Worm (Caenorhabditis elegans) whole organism, midembryonic: ENCODE data around the gene epg-5.

Experiments used
- T22C8.4 ChIP-seq: fragments of 200-800 bp; sonication (Bioruptor generic); IDR thresholded peaks from 2 replicates; pipeline ENCODE4 v1.3.6; 2022; ENCODE audit warnings: missing genetic modification characterization, missing compliant biosample characterization
- cog-1 ChIP-seq: sonication (generic microtip); optimal IDR thresholded peaks from 2 replicates; lab custom pipeline; 2016; ENCODE audit warnings: missing genetic modification characterization, missing compliant biosample characterization
- flt-1 ChIP-seq: fragments of 200-800 bp; sonication (Bioruptor generic); IDR thresholded peaks from 2 replicates; pipeline ENCODE4 v1.3.6; 2022; ENCODE audit warnings: missing genetic modification characterization, missing compliant biosample characterization
- klf-2 ChIP-seq: fragments of 200-800 bp; sonication (Bioruptor generic); conservative IDR thresholded peaks from 2 replicates; pipeline ENCODE4 v1.3.6; 2022; ENCODE audit warnings: missing genetic modification reagents, missing genetic modification characterization, missing compliant biosample characterization
- med-1 ChIP-seq: sonication (generic microtip); optimal IDR thresholded peaks from 2 replicates; lab custom pipeline; 2017; ENCODE audit warnings: missing genetic modification characterization, mild to moderate bottlenecking, missing compliant biosample characterization, antibody characterized with exemption, missing genetic modification reagents; ENCODE audit not compliant: insufficient read depth
- ref-1 ChIP-seq: fragments of 200-800 bp; sonication (Bioruptor generic); conservative IDR thresholded peaks from 2 replicates; pipeline ENCODE4 v1.3.6; 2022; ENCODE audit warnings: missing genetic modification reagents, missing genetic modification characterization, missing compliant biosample characterization
- tab-1 ChIP-seq: fragments of 200-800 bp; sonication (Bioruptor generic); IDR thresholded peaks from 2 replicates; pipeline ENCODE4 v1.3.6; 2022; ENCODE audit warnings: missing genetic modification characterization, missing compliant biosample characterization
- ztf-23 ChIP-seq: fragments of 200-800 bp; sonication (Bioruptor generic); IDR thresholded peaks from 2 replicates; pipeline ENCODE4 v1.3.6; 2022; ENCODE audit warnings: missing genetic modification reagents, missing genetic modification characterization, missing compliant biosample characterization
- ztf-29 ChIP-seq: fragments of 200-800 bp; sonication (Bioruptor generic); IDR thresholded peaks from 2 replicates; pipeline ENCODE4 v1.3.6; 2022; ENCODE audit warnings: missing genetic modification reagents, missing genetic modification characterization, missing compliant biosample characterization

Gene epg-5

DNA sequence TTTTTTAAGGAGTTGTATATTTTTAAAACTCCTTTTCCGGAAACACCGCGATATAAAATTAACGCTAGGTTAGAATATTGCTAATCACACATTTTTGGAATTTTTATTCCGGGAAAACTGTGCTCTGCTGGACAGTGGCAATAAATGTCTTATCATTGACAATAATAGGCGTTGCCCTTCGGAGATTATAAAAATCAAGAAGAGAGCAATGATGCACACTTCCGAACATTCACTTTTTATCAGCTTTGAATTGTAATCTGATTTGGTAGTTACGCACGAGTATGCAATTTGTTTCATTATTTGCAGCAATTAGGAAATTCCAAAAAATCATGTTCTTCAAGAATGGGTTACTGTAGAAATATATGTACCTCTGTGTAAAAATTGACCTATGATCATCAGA is 7.0 kb upstream of the epg-5 start:
- TF ChIP-seq klf-2 (GFP tag; lab: Robert Waterston, UW) (no peak), ztf-29 (GFP tag; lab: Robert Waterston, UW) (no peak)

DNA sequence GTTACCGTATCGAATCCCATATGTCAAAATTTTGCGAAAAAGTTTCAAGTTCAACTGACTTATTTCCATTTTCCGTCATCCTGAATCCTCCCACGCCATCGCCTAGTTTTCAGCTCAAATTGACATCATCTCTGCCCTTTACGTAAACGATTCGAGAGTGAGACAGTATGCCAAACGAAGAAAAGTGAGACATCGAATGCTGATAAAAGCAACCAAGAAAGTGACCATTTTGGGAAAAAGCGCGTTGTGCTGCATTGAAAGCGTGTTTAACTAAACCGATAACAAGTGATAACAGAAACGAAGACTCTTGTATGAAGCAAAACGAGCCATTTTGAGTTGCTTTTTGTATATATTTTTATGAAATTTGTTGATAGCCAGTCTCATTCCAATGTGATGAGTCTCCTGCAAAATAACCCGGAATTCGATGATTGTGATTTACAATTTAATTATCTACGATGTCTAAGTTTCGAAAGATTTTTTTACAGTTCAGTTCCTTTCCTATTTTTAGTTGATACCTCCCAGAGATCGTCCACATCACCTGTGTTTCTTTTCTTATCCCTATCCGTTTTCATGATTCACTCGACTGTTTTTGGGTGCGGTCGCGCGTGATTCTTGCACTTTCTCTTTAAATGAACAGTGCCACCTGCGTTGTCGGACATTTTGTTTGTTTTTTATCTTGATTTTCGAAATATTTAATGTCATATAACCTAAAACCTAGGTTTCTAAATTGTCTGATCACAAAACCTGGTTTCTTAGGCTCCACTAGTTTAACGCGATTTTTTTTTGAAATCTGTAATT is 6.3 kb upstream of the epg-5 start:
- TF ChIP-seq ztf-23 (GFP tag; lab: Robert Waterston, UW): no peak
- no peak for TF ChIP-seq med-1 (GFP tag; lab: Kevin White, UChicago)
- TF ChIP-seq ztf-29 (GFP tag; lab: Robert Waterston, UW): no peak
- TF ChIP-seq klf-2 (GFP tag; lab: Robert Waterston, UW): no peak
- no peak for TF ChIP-seq tab-1 (GFP tag; lab: Robert Waterston, UW)
- no peak for TF ChIP-seq cog-1 (tag; lab: Kevin White, UChicago)
- TF ChIP-seq T22C8.4 (GFP tag; lab: Robert Waterston, UW): no peak
- TF ChIP-seq ref-1 (GFP tag; lab: Robert Waterston, UW): no peak
- TF ChIP-seq flt-1: no peak

DNA sequence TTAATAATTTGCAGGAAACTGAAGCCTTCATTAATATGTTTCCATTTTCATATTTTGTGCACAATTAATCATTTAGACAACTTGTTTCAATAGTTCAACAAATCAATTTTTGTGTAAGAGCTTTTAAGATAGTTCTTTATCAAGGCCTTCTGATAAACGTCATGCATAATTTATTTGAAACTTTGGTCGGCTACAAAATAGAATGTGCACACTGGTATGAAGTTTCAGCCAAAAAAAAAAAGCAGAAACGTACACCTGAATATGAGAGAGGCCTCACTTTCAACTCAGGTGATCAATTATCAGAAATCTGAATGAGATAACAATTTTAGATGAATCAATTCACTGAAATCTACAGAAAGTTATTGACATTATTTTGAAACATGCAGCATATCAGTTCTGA is 5.3 kb upstream of the epg-5 start:
- TF ChIP-seq med-1 (GFP tag; lab: Kevin White, UChicago) (no peak), klf-2 (GFP tag; lab: Robert Waterston, UW) (no peak), tab-1 (GFP tag; lab: Robert Waterston, UW) (no peak), flt-1 (no peak), ztf-23 (GFP tag; lab: Robert Waterston, UW) (no peak), ref-1 (GFP tag; lab: Robert Waterston, UW) (no peak), ztf-29 (GFP tag; lab: Robert Waterston, UW) (no peak), cog-1 (tag; lab: Kevin White, UChicago) (no peak), T22C8.4 (GFP tag; lab: Robert Waterston, UW) (no peak)

DNA sequence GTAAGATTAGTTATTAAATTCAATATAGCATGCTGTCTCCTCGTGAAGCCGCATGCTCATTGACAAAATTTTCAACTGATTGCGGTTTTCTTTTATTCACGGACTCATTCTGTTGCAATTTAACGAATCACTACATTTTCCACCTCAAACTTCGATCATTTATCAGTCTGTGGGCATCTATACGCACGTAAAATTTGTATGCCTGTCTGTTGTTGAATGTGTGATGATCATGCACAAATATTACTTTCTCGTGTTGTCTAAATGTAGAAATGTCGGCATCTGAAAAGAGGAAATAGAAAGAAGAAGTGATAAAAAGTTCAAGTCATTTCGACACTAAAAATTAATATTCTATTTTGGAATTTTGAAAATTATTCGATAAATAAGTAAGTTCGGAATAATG is 3.4 kb upstream of the epg-5 start:
- no peak for TF ChIP-seq cog-1 (tag; lab: Kevin White, UChicago)
- no peak for TF ChIP-seq klf-2 (GFP tag; lab: Robert Waterston, UW)

DNA sequence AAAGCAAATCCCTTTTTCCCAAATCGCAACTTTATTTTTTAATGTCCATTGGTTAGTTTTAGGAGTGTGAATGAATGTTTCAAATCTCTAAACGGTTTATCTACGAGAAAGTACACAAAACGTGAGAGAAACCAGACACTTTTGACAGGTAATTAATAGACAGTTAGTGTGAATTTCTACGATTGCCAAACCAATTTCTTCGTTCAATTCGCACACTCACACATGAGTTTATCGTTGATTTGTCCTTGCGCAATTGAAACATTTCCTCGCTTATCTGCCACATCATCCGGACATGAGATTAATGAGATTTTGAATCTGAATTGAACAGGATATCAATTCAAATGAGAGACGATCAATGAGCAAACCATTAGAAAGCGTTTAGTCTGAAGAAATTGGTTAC is 1.1 kb upstream of the epg-5 start:
- no peak for TF ChIP-seq ztf-29 (GFP tag; lab: Robert Waterston, UW)
- no peak for TF ChIP-seq ztf-23 (GFP tag; lab: Robert Waterston, UW)
- TF ChIP-seq tab-1 (GFP tag; lab: Robert Waterston, UW): no peak
- TF ChIP-seq klf-2 (GFP tag; lab: Robert Waterston, UW): no peak
- TF ChIP-seq med-1 (GFP tag; lab: Kevin White, UChicago): no peak

DNA sequence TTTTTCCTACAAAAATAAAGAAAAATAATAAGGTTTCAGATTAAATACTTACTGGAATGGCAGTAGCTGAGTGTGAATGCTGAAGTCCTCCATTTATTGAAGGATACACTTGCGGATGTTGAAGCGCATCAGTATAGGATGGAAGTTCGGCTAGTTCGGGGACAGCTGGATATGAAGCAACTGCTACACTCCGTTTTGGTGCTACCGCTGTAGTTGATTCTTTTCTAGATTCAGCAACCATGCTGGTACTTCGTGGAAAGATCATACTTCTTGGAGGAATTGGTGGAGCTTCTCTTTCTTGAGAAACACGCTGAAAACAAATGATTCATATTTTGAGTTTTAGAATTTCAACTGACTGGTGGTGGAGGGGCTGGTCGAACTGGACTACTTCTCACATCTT is 539 bp downstream of the epg-5 start:
- no peak for TF ChIP-seq T22C8.4 (GFP tag; lab: Robert Waterston, UW)
- TF ChIP-seq ztf-29 (GFP tag; lab: Robert Waterston, UW): no peak

DNA sequence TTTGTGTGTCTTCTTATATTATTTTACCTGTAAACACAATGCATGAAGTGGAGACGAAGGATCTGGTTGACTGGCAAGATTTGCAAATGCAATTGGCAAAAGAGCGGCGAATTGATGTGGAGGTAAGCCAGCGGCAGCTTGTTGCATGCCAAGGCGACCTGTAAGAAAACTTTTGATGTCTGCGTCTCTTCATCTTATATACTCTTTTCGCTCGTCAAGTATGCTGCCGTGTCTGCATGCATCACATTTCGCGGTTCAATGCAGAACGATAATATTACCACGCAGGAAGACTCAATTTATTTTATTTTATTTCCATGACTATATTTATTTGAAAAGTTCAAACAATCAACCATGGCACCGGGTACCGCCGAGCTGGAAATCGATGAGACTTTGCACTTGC is 8.2 kb downstream of the epg-5 start, which contains the start of gene vps-33.2:
vps-33.2 (plus strand) TSS at position 244 of the 400 bp plus-strand sequence.
- TF ChIP-seq T22C8.4 (GFP tag; lab: Robert Waterston, UW) (no peak), ztf-23 (GFP tag; lab: Robert Waterston, UW) (peak; percentile 75)

DNA sequence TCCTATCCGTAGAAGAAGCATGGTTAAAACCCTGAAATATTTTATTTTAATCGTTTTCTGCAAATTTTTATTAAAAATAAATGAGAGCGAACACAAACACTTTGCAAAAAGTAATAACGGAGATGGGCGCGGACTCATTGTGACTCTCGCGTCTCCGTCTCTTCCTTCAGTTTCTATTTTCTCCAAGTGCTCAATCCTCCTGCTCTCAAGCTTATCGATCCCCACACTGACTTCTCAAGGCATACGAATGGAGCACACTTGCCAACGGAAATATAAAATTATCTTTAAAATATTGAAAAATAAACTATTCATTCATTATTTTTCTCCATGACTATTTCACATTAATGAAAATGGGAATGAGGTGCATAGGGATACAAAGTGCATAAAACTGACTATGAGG is 11.1 kb downstream of the epg-5 start, which contains the start of gene dnj-8:
dnj-8 (minus strand) TSS at position 31 of the 400 bp plus-strand sequence.
- TF ChIP-seq ztf-29 (GFP tag; lab: Robert Waterston, UW) (no peak), tab-1 (GFP tag; lab: Robert Waterston, UW) (no peak), med-1 (GFP tag; lab: Kevin White, UChicago) (no peak), T22C8.4 (GFP tag; lab: Robert Waterston, UW) (no peak), flt-1 (no peak), ztf-23 (GFP tag; lab: Robert Waterston, UW) (peak; percentile 43; the same call in 1 of the 2 replicates), cog-1 (tag; lab: Kevin White, UChicago) (no peak)

DNA sequence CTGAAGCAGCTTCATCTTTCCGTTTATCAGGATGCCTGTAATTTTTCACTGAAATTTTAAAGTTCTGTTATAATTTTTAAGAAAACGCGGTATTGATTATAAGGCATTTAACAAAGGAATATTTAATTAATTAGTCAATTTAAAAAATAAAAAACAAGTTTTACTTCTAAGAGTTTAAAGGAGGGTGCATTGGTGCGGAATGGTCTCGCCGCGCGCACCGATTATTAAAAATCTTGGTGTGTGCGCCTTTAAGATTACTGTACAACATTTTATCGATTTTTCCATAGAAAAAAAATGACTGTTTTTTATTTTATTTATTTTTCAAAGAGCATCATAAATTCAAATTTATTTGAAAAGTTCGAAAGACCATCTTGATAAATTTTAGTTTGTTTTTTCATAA is 11.7 kb downstream of the epg-5 start:
- TF ChIP-seq cog-1 (tag; lab: Kevin White, UChicago) (no peak), klf-2 (GFP tag; lab: Robert Waterston, UW) (no peak), ztf-23 (GFP tag; lab: Robert Waterston, UW) (no peak), med-1 (GFP tag; lab: Kevin White, UChicago) (no peak), tab-1 (GFP tag; lab: Robert Waterston, UW) (no peak), flt-1 (no peak), ref-1 (GFP tag; lab: Robert Waterston, UW) (no peak), T22C8.4 (GFP tag; lab: Robert Waterston, UW) (no peak), ztf-29 (GFP tag; lab: Robert Waterston, UW) (no peak)

DNA sequence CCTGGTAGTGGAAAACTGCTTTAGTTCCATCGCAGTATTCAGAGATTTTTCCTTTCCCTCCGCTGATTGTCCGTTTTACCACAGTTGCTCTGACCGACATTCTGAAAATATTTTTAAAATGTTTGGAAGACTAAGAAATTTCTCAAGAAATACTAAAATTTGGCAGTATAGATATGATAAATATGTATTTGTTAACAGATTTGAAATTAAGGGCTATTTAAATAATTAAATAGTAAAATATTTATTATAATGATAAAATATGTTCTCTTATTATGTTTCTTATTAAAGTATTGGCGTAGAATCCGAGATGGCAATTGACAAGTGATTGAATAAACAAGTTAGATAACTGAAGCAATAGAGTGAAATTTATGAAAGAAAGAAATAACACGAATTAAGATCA is 15.0 kb downstream of the epg-5 start, which contains the start of gene aipr-1:
aipr-1 (minus strand) TSS at position 101 of the 400 bp plus-strand sequence.
- TF ChIP-seq ztf-23 (GFP tag; lab: Robert Waterston, UW) (no peak), klf-2 (GFP tag; lab: Robert Waterston, UW) (no peak), tab-1 (GFP tag; lab: Robert Waterston, UW) (no peak), flt-1 (no peak), T22C8.4 (GFP tag; lab: Robert Waterston, UW) (no peak)
